Worm (Caenorhabditis elegans) whole organism, L3 larva: Measurements from ENCODE around the gene pmp-3.

Experiments used
- egl-5 ChIP-seq: fragments of 150-350 bp; optimal IDR thresholded peaks from 2 replicates; lab custom pipeline; 2017; ENCODE audit warnings: missing biosample characterization, missing genetic modification reagents, missing genetic modification characterization, inconsistent platforms
- elt-1 ChIP-seq: fragments of 150-350 bp; optimal IDR thresholded peaks from 2 replicates; lab custom pipeline; 2014; ENCODE audit warnings: missing biosample characterization, missing genetic modification characterization
- elt-2 ChIP-seq: sonication (generic microtip); optimal IDR thresholded peaks from 2 replicates; lab custom pipeline; 2016; ENCODE audit warnings: missing genetic modification reagents, mild to moderate bottlenecking, missing genetic modification characterization, missing compliant biosample characterization
- hmg-11 ChIP-seq: sonication (generic microtip); optimal IDR thresholded peaks from 2 replicates; lab custom pipeline; 2016; ENCODE audit warnings: missing genetic modification characterization, missing compliant biosample characterization
- mdl-1 ChIP-seq: fragments of 150-350 bp; optimal IDR thresholded peaks from 2 replicates; lab custom pipeline; 2014; ENCODE audit warnings: missing biosample characterization, missing genetic modification characterization
- nhr-237 ChIP-seq: fragments of 150-350 bp; optimal IDR thresholded peaks from 2 replicates; lab custom pipeline; 2014; ENCODE audit warnings: missing biosample characterization, missing genetic modification characterization
- nhr-28 ChIP-seq: fragments of 150-350 bp; optimal IDR thresholded peaks from 2 replicates; lab custom pipeline; 2014; ENCODE audit warnings: missing biosample characterization, missing genetic modification characterization
- skn-1 ChIP-seq: fragments of 150-350 bp; optimal IDR thresholded peaks from 2 replicates; lab custom pipeline; 2014; ENCODE audit warnings: missing biosample characterization, missing genetic modification characterization
- unc-39 ChIP-seq: sonication (generic microtip); optimal IDR thresholded peaks from 4 replicates; lab custom pipeline; 2017; ENCODE audit warnings: missing biosample characterization, missing genetic modification characterization
- zag-1 ChIP-seq: fragments of 150-350 bp; optimal IDR thresholded peaks from 2 replicates; lab custom pipeline; 2014; ENCODE audit warnings: missing biosample characterization, missing genetic modification characterization

DNA sequence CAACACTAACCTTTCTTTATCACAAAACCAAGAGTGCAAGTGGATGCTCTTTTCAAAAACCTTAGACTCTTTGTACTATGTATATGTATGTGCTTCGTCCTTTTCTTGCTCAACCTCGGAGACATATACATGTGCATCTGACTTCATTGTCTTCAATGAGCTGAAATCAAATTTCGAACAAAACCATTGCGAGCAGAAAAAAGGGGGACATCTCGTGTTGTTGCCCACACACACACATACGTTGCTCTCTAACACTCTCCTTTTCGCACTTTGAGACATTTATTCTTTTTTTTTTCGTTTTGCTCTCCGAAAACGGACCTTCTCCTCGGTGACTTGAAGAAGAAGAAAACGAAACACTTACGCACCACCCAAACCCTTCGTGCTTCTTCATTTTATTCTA, 26.2 kb upstream of the pmp-3 start:
- no peak for TF ChIP-seq nhr-28 (tag; lab: Kevin White, UChicago)
- no peak for TF ChIP-seq hmg-11
- no peak for TF ChIP-seq egl-5
- no peak for TF ChIP-seq elt-2 (tag; lab: Kevin White, UChicago)
- no peak for TF ChIP-seq nhr-237 (tag; lab: Kevin White, UChicago)
- TF ChIP-seq skn-1 = no peak
- TF ChIP-seq mdl-1 (tag; lab: Kevin White, UChicago) = no peak
- TF ChIP-seq elt-1 = no peak
- no peak for TF ChIP-seq unc-39 (tag; lab: Kevin White, UChicago)
- TF ChIP-seq zag-1 (tag; lab: Kevin White, UChicago) = no peak
